Fruit fly (Drosophila melanogaster) whole organism, embryonic: ENCODE results near the gene Nepl3.

ENCODE experiments used
- Atf-2 ChIP-seq: fragments of 200-800 bp; sonication (Bioruptor generic); optimal IDR thresholded peaks from 2 replicates; lab custom pipeline; 2016; ENCODE audit warnings: missing biosample characterization, missing genetic modification characterization
- Atf6 ChIP-seq: fragments of 200-800 bp; sonication (Bioruptor generic); IDR thresholded peaks from 2 replicates; pipeline ENCODE4 v1.3.6; 2022; ENCODE audit warnings: missing biosample characterization, missing genetic modification characterization
- Bteb2 ChIP-seq: fragments of 200-800 bp; sonication (Bioruptor generic); optimal IDR thresholded peaks from 2 replicates; lab custom pipeline; 2016; ENCODE audit warnings: missing biosample characterization, missing genetic modification characterization
- CG10267 ChIP-seq: fragments of 200-800 bp; sonication (Bioruptor generic); optimal IDR thresholded peaks from 2 replicates; lab custom pipeline; 2018; ENCODE audit warnings: missing biosample characterization, mild to moderate bottlenecking, missing genetic modification characterization, moderate library complexity
- CG10543 ChIP-seq: fragments of 200-800 bp; sonication (Bioruptor generic); optimal IDR thresholded peaks from 3 replicates; lab custom pipeline; 2017; ENCODE audit warnings: missing biosample characterization, mild to moderate bottlenecking, missing genetic modification characterization, moderate library complexity
- CG11504 ChIP-seq: fragments of 200-800 bp; sonication (Bioruptor generic); optimal IDR thresholded peaks from 3 replicates; lab custom pipeline; 2019; ENCODE audit warnings: missing biosample characterization, mild to moderate bottlenecking, missing genetic modification characterization, moderate library complexity
- CG12104 ChIP-seq: fragments of 200-800 bp; sonication (Bioruptor generic); optimal IDR thresholded peaks from 3 replicates; lab custom pipeline; 2016; ENCODE audit warnings: missing biosample characterization, missing genetic modification characterization
- CG15011 ChIP-seq: fragments of 200-800 bp; sonication (Bioruptor generic); optimal IDR thresholded peaks from 3 replicates; lab custom pipeline; 2018; ENCODE audit warnings: missing biosample characterization, mild to moderate bottlenecking, missing genetic modification characterization
- CG17328 ChIP-seq: fragments of 200-800 bp; sonication (Bioruptor generic); IDR thresholded peaks from 2 replicates; pipeline ENCODE4 v1.3.6; 2022; ENCODE audit warnings: missing biosample characterization, missing genetic modification characterization
- CG17912 ChIP-seq: fragments of 200-800 bp; sonication (Bioruptor generic); optimal IDR thresholded peaks from 2 replicates; lab custom pipeline; 2018; ENCODE audit warnings: missing biosample characterization, mild to moderate bottlenecking, missing genetic modification characterization
- CG2116 ChIP-seq: fragments of 200-800 bp; sonication (Bioruptor generic); optimal IDR thresholded peaks from 3 replicates; lab custom pipeline; 2018; ENCODE audit warnings: missing biosample characterization, mild to moderate bottlenecking, missing genetic modification characterization
- CG31224 ChIP-seq: fragments of 200-800 bp; sonication (Bioruptor generic); IDR thresholded peaks from 2 replicates; pipeline ENCODE4 v1.3.6; 2022; ENCODE audit warnings: missing biosample characterization, missing genetic modification characterization
- CG33557 ChIP-seq: fragments of 200-800 bp; sonication (Bioruptor generic); optimal IDR thresholded peaks from 2 replicates; lab custom pipeline; 2019; ENCODE audit warnings: missing biosample characterization, mild to moderate bottlenecking, missing genetic modification characterization, moderate library complexity
- CG3726 ChIP-seq: fragments of 200-800 bp; sonication (Bioruptor generic); IDR thresholded peaks from 3 replicates; pipeline ENCODE4, ENCODE4 v1.3.6; 2022; ENCODE audit warnings: missing biosample characterization, missing genetic modification characterization
- CG7786 ChIP-seq: fragments of 200-800 bp; sonication (Bioruptor generic); optimal IDR thresholded peaks from 2 replicates; lab custom pipeline; 2016; ENCODE audit warnings: missing biosample characterization, missing genetic modification characterization
- CG8290 ChIP-seq, 3 experiments: fragments of 200-800 bp; sonication (Bioruptor generic); optimal IDR thresholded peaks; 2 replicates each; lab custom pipeline; 2016 to 2019; ENCODE audit warnings: missing biosample characterization in 3 of 3, missing genetic modification characterization in 3 of 3, mild to moderate bottlenecking in 2 of 3, moderate library complexity in 1 of 3
- CG8478 ChIP-seq: fragments of >200 bp; optimal IDR thresholded peaks from 2 replicates; lab custom pipeline; 2018
- CG8924 ChIP-seq: fragments of 200-800 bp; optimal IDR thresholded peaks from 3 replicates; lab custom pipeline; 2019; ENCODE audit warnings: missing biosample characterization, mild to moderate bottlenecking, missing genetic modification characterization, moderate library complexity
- CG9215 ChIP-seq: fragments of 200-800 bp; sonication (Bioruptor generic); IDR thresholded peaks from 2 replicates; pipeline ENCODE4 v1.3.6; 2022; ENCODE audit warnings: missing biosample characterization, missing genetic modification characterization
- CoRest ChIP-seq: fragments of 200-800 bp; sonication (Bioruptor generic); optimal IDR thresholded peaks from 3 replicates; lab custom pipeline; 2018; ENCODE audit warnings: missing biosample characterization, mild to moderate bottlenecking, missing genetic modification characterization, moderate library complexity
- CrebB ChIP-seq: fragments of 200-800 bp; sonication (Bioruptor generic); optimal IDR thresholded peaks from 3 replicates; lab custom pipeline; 2018; ENCODE audit warnings: missing biosample characterization, mild to moderate bottlenecking, missing genetic modification characterization
- E2f1 ChIP-seq: fragments of 200-800 bp; sonication (Bioruptor generic); IDR thresholded peaks from 2 replicates; pipeline ENCODE4 v1.3.6; 2022; ENCODE audit warnings: missing biosample characterization, missing genetic modification characterization
- HLH4C ChIP-seq: fragments of 200-800 bp; sonication (Bioruptor generic); IDR thresholded peaks from 3 replicates; pipeline ENCODE4 v1.3.6; 2022; ENCODE audit warnings: missing biosample characterization, missing genetic modification characterization; ENCODE audit not compliant: partially characterized antibody
- Myb ChIP-seq: fragments of 200-800 bp; sonication (Bioruptor generic); optimal IDR thresholded peaks from 2 replicates; lab custom pipeline; 2016; ENCODE audit warnings: missing biosample characterization, missing genetic modification characterization
- NK7.1 ChIP-seq: fragments of 200-800 bp; sonication (Bioruptor generic); optimal IDR thresholded peaks from 3 replicates; lab custom pipeline; 2016; ENCODE audit warnings: missing biosample characterization, missing genetic modification characterization
- Nf-YA ChIP-seq: fragments of 200-800 bp; sonication (Bioruptor generic); IDR thresholded peaks from 2 replicates; pipeline ENCODE4 v1.3.6; 2022; ENCODE audit warnings: missing biosample characterization, missing genetic modification characterization
- Nf-YB ChIP-seq: fragments of 200-800 bp; sonication (Bioruptor generic); optimal IDR thresholded peaks from 3 replicates; lab custom pipeline; 2019; ENCODE audit warnings: missing biosample characterization, mild to moderate bottlenecking, missing genetic modification characterization, moderate library complexity
- Sox100B ChIP-seq: fragments of 200-800 bp; sonication (Bioruptor generic); optimal IDR thresholded peaks from 3 replicates; lab custom pipeline; 2018; ENCODE audit warnings: missing biosample characterization, mild to moderate bottlenecking, missing genetic modification characterization
- Sox102F ChIP-seq: fragments of 200-800 bp; sonication (Bioruptor generic); optimal IDR thresholded peaks from 2 replicates; lab custom pipeline; 2018; ENCODE audit warnings: missing biosample characterization, mild to moderate bottlenecking, missing genetic modification characterization, moderate library complexity
- ash1 ChIP-seq: fragments of 200-800 bp; sonication (Bioruptor generic); optimal IDR thresholded peaks from 2 replicates; lab custom pipeline; 2018; ENCODE audit warnings: missing biosample characterization, mild to moderate bottlenecking, missing genetic modification characterization
- ato ChIP-seq: fragments of 200-800 bp; sonication (Bioruptor generic); IDR thresholded peaks from 2 replicates; pipeline ENCODE4 v1.3.6; 2022; ENCODE audit warnings: missing biosample characterization, missing genetic modification characterization; ENCODE audit not compliant: partially characterized antibody
- cad ChIP-seq: fragments of >200 bp; optimal IDR thresholded peaks from 2 replicates; lab custom pipeline; 2017; ENCODE audit warnings: missing biosample characterization, missing genetic modification characterization
- corto ChIP-seq: fragments of 200-800 bp; sonication (Bioruptor generic); optimal IDR thresholded peaks from 2 replicates; lab custom pipeline; 2016; ENCODE audit warnings: missing biosample characterization, mild to moderate bottlenecking, missing genetic modification characterization, moderate library complexity
- dati ChIP-seq: fragments of 200-800 bp; sonication (Bioruptor generic); IDR thresholded peaks from 2 replicates; pipeline ENCODE4 v1.3.6; 2022; ENCODE audit warnings: missing biosample characterization, missing genetic modification characterization
- dmrt99B ChIP-seq: fragments of 200-800 bp; sonication (Bioruptor generic); optimal IDR thresholded peaks from 2 replicates; lab custom pipeline; 2018; ENCODE audit warnings: missing biosample characterization, mild to moderate bottlenecking, missing genetic modification characterization, moderate library complexity
- emc ChIP-seq: fragments of 200-800 bp; sonication (Bioruptor generic); optimal IDR thresholded peaks from 2 replicates; lab custom pipeline; 2016; ENCODE audit warnings: missing biosample characterization, missing genetic modification characterization
- ems ChIP-seq: fragments of 200-800 bp; sonication (Bioruptor generic); optimal IDR thresholded peaks from 3 replicates; lab custom pipeline; 2016; ENCODE audit warnings: missing biosample characterization, missing genetic modification characterization
- en ChIP-seq: fragments of 200-800 bp; sonication (Bioruptor generic); optimal IDR thresholded peaks from 2 replicates; lab custom pipeline; 2016; ENCODE audit warnings: missing biosample characterization, missing genetic modification characterization
- esg ChIP-seq: fragments of 200-800 bp; sonication (Bioruptor generic); conservative IDR thresholded peaks from 2 replicates; pipeline ENCODE4 v1.3.6; 2022; ENCODE audit warnings: missing biosample characterization, missing genetic modification characterization
- inv ChIP-seq: fragments of 200-800 bp; sonication (Bioruptor generic); IDR thresholded peaks from 2 replicates; pipeline ENCODE4 v1.3.6; 2022; ENCODE audit warnings: missing biosample characterization, missing genetic modification characterization; ENCODE audit not compliant: partially characterized antibody
- kay ChIP-seq: fragments of 200-800 bp; sonication (Bioruptor generic); optimal IDR thresholded peaks from 2 replicates; lab custom pipeline; 2016; ENCODE audit warnings: missing biosample characterization, missing genetic modification characterization
- lab ChIP-seq: fragments of 200-800 bp; sonication (Bioruptor generic); optimal IDR thresholded peaks from 3 replicates; lab custom pipeline; 2017; ENCODE audit warnings: missing biosample characterization, missing genetic modification characterization, mild to moderate bottlenecking, moderate library complexity, missing genetic modification reagents
- lov ChIP-seq, 2 experiments: fragments of 200-800 bp in 1 of 2; fragments of >200 bp in 1 of 2; sonication (Bioruptor generic) in 1 of 2; IDR thresholded peaks in 1 of 2; optimal IDR thresholded peaks in 1 of 2; 2 replicates in 1 of 2; 3 replicates in 1 of 2; pipeline versions ENCODE4 v1.3.6 to Lab custom; 2017 to 2022; ENCODE audit warnings: missing biosample characterization in 1 of 2, missing genetic modification characterization in 1 of 2
- pzg ChIP-seq: fragments of 200-800 bp; sonication (Bioruptor generic); optimal IDR thresholded peaks from 3 replicates; lab custom pipeline; 2018; ENCODE audit warnings: missing biosample characterization, mild to moderate bottlenecking, missing genetic modification characterization, moderate library complexity
- sens-2 ChIP-seq: fragments of 200-800 bp; sonication (Bioruptor generic); IDR thresholded peaks from 2 replicates; pipeline ENCODE4 v1.3.6; 2022; ENCODE audit warnings: missing biosample characterization, missing genetic modification characterization
- sug ChIP-seq: fragments of 200-800 bp; optimal IDR thresholded peaks from 2 replicates; lab custom pipeline; 2019; ENCODE audit warnings: missing biosample characterization, mild to moderate bottlenecking, missing genetic modification characterization, moderate library complexity
- trem ChIP-seq: fragments of 200-800 bp; optimal IDR thresholded peaks from 3 replicates; lab custom pipeline; 2019; ENCODE audit warnings: missing biosample characterization, mild to moderate bottlenecking, missing genetic modification characterization, moderate library complexity
- tup ChIP-seq: fragments of 200-800 bp; sonication (Bioruptor generic); optimal IDR thresholded peaks from 2 replicates; lab custom pipeline; 2016; ENCODE audit warnings: missing biosample characterization, mild to moderate bottlenecking, missing genetic modification characterization, moderate library complexity
- vnd ChIP-seq: fragments of 200-800 bp; sonication (Bioruptor generic); IDR thresholded peaks from 3 replicates; pipeline ENCODE4 v1.3.6; 2022; ENCODE audit warnings: missing biosample characterization, missing genetic modification characterization; ENCODE audit not compliant: partially characterized antibody
- z ChIP-seq: fragments of 200-800 bp; sonication (Bioruptor generic); IDR thresholded peaks from 3 replicates; pipeline ENCODE4 v1.3.6; 2022; ENCODE audit warnings: missing biosample characterization, missing genetic modification characterization

Gene Nepl3

dm6 chr2L:5096222-5096621 is 38.2 kb upstream of the Nepl3 start, which contains the start of gene CG4230 (continued):
- TF ChIP-seq CG10543 (GFP tag; lab: Kevin White, UChicago) (no peak), ato (GFP tag; lab: Robert Waterston, UW) (peak; percentile 53; the same call in 1 of the 2 replicates), cad (no peak), HLH4C (peak; percentile 69; the same call in 2 of the 3 replicates), Sox100B (GFP tag; lab: Kevin White, UChicago) (no peak), CG7786 (GFP tag; lab: Kevin White, UChicago) (no peak), CG8478 (lab: Kevin White, UChicago) (no peak), Atf6 (GFP tag; lab: Robert Waterston, UW) (no peak), Sox102F (GFP tag; lab: Kevin White, UChicago) (no peak), CG3726 (GFP tag; lab: Robert Waterston, UW) (no peak), ash1 (GFP tag; lab: Kevin White, UChicago) (no peak), Nf-YA (GFP tag; lab: Robert Waterston, UW) (no peak), Nf-YB (GFP tag; lab: Kevin White, UChicago) (no peak), CG8290 (GFP tag; optimal IDR thresholded peaks at IDR 0.05; lab: Kevin White, UChicago) (no peak), CG8290 (tag; optimal IDR thresholded peaks at IDR 0.05; lab: Kevin White, UChicago) (peak in 1 of 2 experiments; percentile 45), emc (GFP tag; lab: Kevin White, UChicago) (no peak), Myb (GFP tag; lab: Kevin White, UChicago) (peak; percentile 91), trem (tag; lab: Kevin White, UChicago) (peak; percentile 65), CG9215 (GFP tag; lab: Robert Waterston, UW) (no peak), esg (no peak), z (no peak), CG10267 (tag; lab: Kevin White, UChicago) (peak; percentile 17), corto (GFP tag; lab: Kevin White, UChicago) (no peak), vnd (peak; percentile 63; the same call in 2 of the 3 replicates), lov (optimal IDR thresholded peaks at IDR 0.05; lab: Kevin White, UChicago) (no peak), lov (GFP tag; IDR thresholded peaks at IDR 0.05; lab: Robert Waterston, UW) (no peak), CG15011 (GFP tag; lab: Kevin White, UChicago) (no peak), CG8924 (tag; lab: Kevin White, UChicago) (no peak), CG33557 (GFP tag; lab: Kevin White, UChicago) (no peak), Bteb2 (GFP tag; lab: Kevin White, UChicago) (no peak), CG31224 (GFP tag; lab: Robert Waterston, UW) (no peak), dmrt99B (tag; lab: Kevin White, UChicago) (no peak), dati (GFP tag; lab: Robert Waterston, UW) (no peak), pzg (GFP tag; lab: Kevin White, UChicago) (peak; percentile 71), inv (peak; percentile 65), NK7.1 (no peak), CrebB (tag; lab: Kevin White, UChicago) (no peak), CG17328 (0 out of 2 replicates have a peak, but pooled peaks have one; percentile 7), tup (no peak), CG17912 (GFP tag; lab: Kevin White, UChicago) (no peak), kay (GFP tag; lab: Kevin White, UChicago) (no peak), E2f1 (GFP tag; lab: Robert Waterston, UW) (no peak), CG11504 (tag; lab: Kevin White, UChicago) (no peak), ems (GFP tag; lab: Kevin White, UChicago) (no peak), CG12104 (GFP tag; lab: Kevin White, UChicago) (no peak), lab (peak; percentile 24), en (no peak), CoRest (tag; lab: Kevin White, UChicago) (no peak), CG2116 (GFP tag; lab: Kevin White, UChicago) (peak; percentile 43), sens-2 (no peak), sug (tag; lab: Kevin White, UChicago) (no peak), Atf-2 (GFP tag; lab: Kevin White, UChicago) (no peak)
